Fruit fly (Drosophila melanogaster) whole organism: Measurements from ENCODE around the gene CG14423.

Experiments used
- CG8478 ChIP-seq: fragments of >200 bp; optimal IDR thresholded peaks from 2 replicates; lab custom pipeline; 2018; ENCODE audit warnings: inconsistent platforms
- Dll ChIP-seq: fragments of >200 bp; optimal IDR thresholded peaks from 2 replicates; lab custom pipeline; 2017
- EcR ChIP-seq, 2 experiments: fragments of >200 bp; optimal IDR thresholded peaks; 2 replicates each; lab custom pipeline; 2017; ENCODE audit warnings: missing biosample characterization in 2 of 2, missing genetic modification characterization in 2 of 2, missing genetic modification reagents in 2 of 2
- pan ChIP-seq: fragments of >200 bp; optimal IDR thresholded peaks from 2 replicates; lab custom pipeline; 2017
- psq ChIP-seq: fragments of >200 bp; optimal IDR thresholded peaks from 2 replicates; lab custom pipeline; 2017
- usp ChIP-seq: fragments of >200 bp; optimal IDR thresholded peaks from 2 replicates; lab custom pipeline; 2017; ENCODE audit warnings: missing biosample characterization, missing genetic modification characterization, mixed read lengths

- TF ChIP-seq CG8478 (lab: Kevin White, UChicago), result no peak
- no peak for TF ChIP-seq pan (lab: Kevin White, UChicago)
- TF ChIP-seq psq (lab: Kevin White, UChicago), result no peak
- TF ChIP-seq Dll, result no peak
- no peak for TF ChIP-seq usp (GFP tag; lab: Kevin White, UChicago)
- TF ChIP-seq EcR (GFP tag; optimal IDR thresholded peaks at IDR 0.05; lab: Kevin White, UChicago), result no peak
Measured at dm6 chrX:2956641-2957040, 11.4 kb downstream of the CG14423 start.
